Worm (Caenorhabditis elegans): ENCODE results near the gene T27E7.9.

DNA sequence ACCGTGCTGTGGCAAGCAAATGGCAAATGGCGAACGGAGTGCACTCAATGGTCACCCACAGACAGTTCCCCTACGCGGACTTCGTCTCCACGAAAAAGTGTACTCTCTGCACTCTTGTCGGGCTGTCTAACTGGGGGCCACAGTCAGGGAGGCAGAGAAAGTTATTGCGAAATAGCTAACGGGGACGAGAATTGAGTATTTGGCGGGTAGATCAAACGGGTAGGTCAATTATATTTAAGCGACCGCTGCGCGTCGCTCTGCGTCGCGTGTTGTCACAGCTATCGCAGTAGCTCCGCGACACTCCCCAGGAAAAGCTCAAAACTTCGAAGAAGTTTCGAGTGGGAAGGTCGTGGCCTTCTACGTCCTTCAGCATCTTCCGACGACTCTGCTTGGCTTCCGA lies 16.8 kb downstream of the T27E7.9 start:
- no peak for TF ChIP-seq dao-5 (tag; optimal IDR thresholded peaks at IDR 0.05)
- no peak for TF ChIP-seq him-1 (tag; optimal IDR thresholded peaks at IDR 0.05)
- no peak for TF ChIP-seq W03F9.2 (tag; optimal IDR thresholded peaks at IDR 0.05)
